Fruit fly (Drosophila melanogaster): ENCODE results near the gene fiz.

fiz gene

dm6 chrX:14896791-14897190 lies 12.7 kb downstream of the fiz start, which contains the start of gene CG9514:
TSS of gene CG9514 (minus strand) at chrX:14896891.
- TF ChIP-seq GATAd (GFP tag; optimal IDR thresholded peaks at IDR 0.05) (no peak), dmrt93B (GFP tag; optimal IDR thresholded peaks at IDR 0.05) (no peak), CG9705 (GFP tag; optimal IDR thresholded peaks at IDR 0.05) (no peak), CG32264 (GFP tag; optimal IDR thresholded peaks at IDR 0.05) (no peak), Vsx2 (GFP tag; optimal IDR thresholded peaks at IDR 0.05; ENCODE audit: partially characterized antibody) (no peak), CrebA (GFP tag; optimal IDR thresholded peaks at IDR 0.05; ENCODE audit: borderline replicate concordance) (no peak), rgr (GFP tag; optimal IDR thresholded peaks at IDR 0.05) (no peak), foxo (GFP tag; optimal IDR thresholded peaks at IDR 0.05) (no peak)

dm6 chrX:14896310-14896709 lies 13.2 kb downstream of the fiz start:
- TF ChIP-seq Vsx2 (GFP tag; optimal IDR thresholded peaks at IDR 0.05; ENCODE audit: partially characterized antibody) (no peak), sv (GFP tag; optimal IDR thresholded peaks at IDR 0.05) (no peak), Rel (GFP tag; optimal IDR thresholded peaks at IDR 0.05) (no peak), Rel (tag; optimal IDR thresholded peaks at IDR 0.05) (no peak), ey (GFP tag; optimal IDR thresholded peaks at IDR 0.05) (no peak)

- TF ChIP-seq ey (GFP tag; optimal IDR thresholded peaks at IDR 0.05): no peak
- TF ChIP-seq Hr78 (GFP tag; optimal IDR thresholded peaks at IDR 0.05): no peak
- TF ChIP-seq CrebA (GFP tag; optimal IDR thresholded peaks at IDR 0.05; ENCODE audit: borderline replicate concordance): no peak
- no peak for TF ChIP-seq Jra (GFP tag; optimal IDR thresholded peaks at IDR 0.05)
- no peak for TF ChIP-seq Abd-B (GFP tag; optimal IDR thresholded peaks at IDR 0.05)
- TF ChIP-seq HLH106 (tag; optimal IDR thresholded peaks at IDR 0.05): no peak
- no peak for TF ChIP-seq sv (GFP tag; optimal IDR thresholded peaks at IDR 0.05)
- TF ChIP-seq brk (GFP tag; optimal IDR thresholded peaks at IDR 0.05): no peak
- no peak for TF ChIP-seq dl (GFP tag; optimal IDR thresholded peaks at IDR 0.05; ENCODE audit: insufficient read depth in 1 of 2, partially characterized antibody in 2 of 2)
- no peak for TF ChIP-seq CG9705 (GFP tag; optimal IDR thresholded peaks at IDR 0.05)
- TF ChIP-seq OdsH (GFP tag; optimal IDR thresholded peaks at IDR 0.05): no peak
Measured at dm6 chrX:14893872-14894271, 15.6 kb downstream of the fiz start.

dm6 chrX:14892303-14892702 lies 17.2 kb downstream of the fiz start:
- TF ChIP-seq foxo (GFP tag; optimal IDR thresholded peaks at IDR 0.05) (peak in 1 of 2 experiments; percentile 23), Hr83 (GFP tag; optimal IDR thresholded peaks at IDR 0.05; ENCODE audit: poor library complexity, severe bottlenecking) (no peak), fru (GFP tag; optimal IDR thresholded peaks at IDR 0.05) (peak; percentile 6)

dm6 chrX:14885554-14885953 lies 24.0 kb downstream of the fiz start:
- TF ChIP-seq dl (GFP tag; optimal IDR thresholded peaks at IDR 0.05; ENCODE audit: insufficient read depth in 1 of 2, partially characterized antibody in 2 of 2) (no peak), pan (optimal IDR thresholded peaks at IDR 0.05) (no peak), CrebA (GFP tag; optimal IDR thresholded peaks at IDR 0.05; ENCODE audit: borderline replicate concordance) (no peak), Myc (optimal IDR thresholded peaks at IDR 0.05) (peak; percentile 15)

dm6 chrX:14883993-14884392 lies 25.5 kb downstream of the fiz start:
- no peak for TF ChIP-seq sage (GFP tag; optimal IDR thresholded peaks at IDR 0.05)
- no peak for TF ChIP-seq lola (GFP tag; optimal IDR thresholded peaks at IDR 0.05)
- TF ChIP-seq pan (optimal IDR thresholded peaks at IDR 0.05): no peak
- no peak for TF ChIP-seq CG9705 (GFP tag; optimal IDR thresholded peaks at IDR 0.05)
- TF ChIP-seq Abd-B (GFP tag; optimal IDR thresholded peaks at IDR 0.05): no peak
- no peak for TF ChIP-seq fru (GFP tag; optimal IDR thresholded peaks at IDR 0.05)
- TF ChIP-seq foxo (GFP tag; optimal IDR thresholded peaks at IDR 0.05): no peak
- no peak for TF ChIP-seq GATAd (GFP tag; optimal IDR thresholded peaks at IDR 0.05)
- no peak for TF ChIP-seq sv (GFP tag; optimal IDR thresholded peaks at IDR 0.05)
- no peak for TF ChIP-seq jim (GFP tag; optimal IDR thresholded peaks at IDR 0.05)
- TF ChIP-seq Vsx2 (GFP tag; optimal IDR thresholded peaks at IDR 0.05; ENCODE audit: partially characterized antibody): no peak
- no peak for TF ChIP-seq h (GFP tag; optimal IDR thresholded peaks at IDR 0.05)
- no peak for TF ChIP-seq tai (GFP tag; optimal IDR thresholded peaks at IDR 0.05)
- TF ChIP-seq dsf (GFP tag; optimal IDR thresholded peaks at IDR 0.05; ENCODE audit: borderline replicate concordance): no peak
- TF ChIP-seq woc (GFP tag; optimal IDR thresholded peaks at IDR 0.05): no peak
